Worm (Caenorhabditis elegans) whole organism, late embryonic: ENCODE measurements around the gene nhr-108.

Experiments used
- pha-4 ChIP-seq: fragments of 150-350 bp; optimal IDR thresholded peaks from 2 replicates; lab custom pipeline; 2018; ENCODE audit warnings: missing biosample characterization, missing genetic modification reagents, missing genetic modification characterization
- unc-55 ChIP-seq: sonication (generic microtip); optimal IDR thresholded peaks from 2 replicates; lab custom pipeline; 2017; ENCODE audit warnings: missing biosample characterization, missing genetic modification reagents, missing genetic modification characterization

- TF ChIP-seq pha-4 (tag; lab: Kevin White, UChicago) (no peak), unc-55 (GFP tag; lab: Kevin White, UChicago) (no peak)
Measured at ce11 chrV:15899696-15900095, 24.6 kb downstream of the nhr-108 start, which contains the start of gene T06C12.14.
